Fruit fly (Drosophila melanogaster) whole organism, embryonic: Measurements from ENCODE around the gene twe.

Experiments
- Aef1 ChIP-seq: fragments of 200-800 bp; sonication (Bioruptor generic); IDR thresholded peaks from 3 replicates; pipeline ENCODE4 v1.3.6; 2022; ENCODE audit warnings: missing biosample characterization, missing genetic modification characterization
- Asciz ChIP-seq: fragments of 200-800 bp; sonication (Bioruptor generic); optimal IDR thresholded peaks from 2 replicates; lab custom pipeline; 2017; ENCODE audit warnings: missing biosample characterization, mild to moderate bottlenecking, missing genetic modification characterization, missing genetic modification reagents
- B-H2 ChIP-seq: fragments of 200-800 bp; sonication (Bioruptor generic); optimal IDR thresholded peaks from 2 replicates; lab custom pipeline; 2018; ENCODE audit warnings: missing biosample characterization, mild to moderate bottlenecking, missing genetic modification characterization
- BEAF-32 ChIP-seq: fragments of 200-800 bp; sonication (Bioruptor generic); optimal IDR thresholded peaks from 3 replicates; lab custom pipeline; 2017; ENCODE audit warnings: missing biosample characterization, missing genetic modification characterization, mild to moderate bottlenecking, moderate library complexity, missing genetic modification reagents
- CG10366 ChIP-seq: fragments of 200-800 bp; sonication (Bioruptor generic); IDR thresholded peaks from 2 replicates; pipeline ENCODE4 v1.3.6; 2022; ENCODE audit warnings: missing biosample characterization, missing genetic modification characterization
- CG10543 ChIP-seq: fragments of 200-800 bp; sonication (Bioruptor generic); optimal IDR thresholded peaks from 3 replicates; lab custom pipeline; 2017; ENCODE audit warnings: missing biosample characterization, mild to moderate bottlenecking, missing genetic modification characterization, moderate library complexity
- CG10979 ChIP-seq: fragments of 200-800 bp; sonication (Bioruptor generic); optimal IDR thresholded peaks from 2 replicates; lab custom pipeline; 2018; ENCODE audit warnings: missing biosample characterization, mild to moderate bottlenecking, missing genetic modification characterization, moderate library complexity
- CG13123 ChIP-seq: fragments of 200-800 bp; sonication (Bioruptor generic); optimal IDR thresholded peaks from 2 replicates; lab custom pipeline; 2016; ENCODE audit warnings: missing biosample characterization, missing genetic modification characterization
- CG13296 ChIP-seq: fragments of 200-800 bp; sonication (Bioruptor generic); optimal IDR thresholded peaks from 3 replicates; lab custom pipeline; 2018; ENCODE audit warnings: missing biosample characterization, mild to moderate bottlenecking, missing genetic modification characterization
- CG14965 ChIP-seq: fragments of 200-800 bp; sonication (Bioruptor generic); optimal IDR thresholded peaks from 2 replicates; lab custom pipeline; 2016; ENCODE audit warnings: missing biosample characterization, missing genetic modification characterization, borderline replicate concordance
- CG1602 ChIP-seq: fragments of 200-800 bp; sonication (Bioruptor generic); optimal IDR thresholded peaks from 3 replicates; lab custom pipeline; 2016; ENCODE audit warnings: missing biosample characterization, missing genetic modification characterization
- CG16813 ChIP-seq: fragments of 200-800 bp; sonication (Bioruptor generic); IDR thresholded peaks from 3 replicates; pipeline ENCODE4 v1.3.6; 2022; ENCODE audit warnings: missing biosample characterization, missing genetic modification characterization; ENCODE audit not compliant: partially characterized antibody
- CG16863 ChIP-seq: fragments of 200-800 bp; sonication (Bioruptor generic); optimal IDR thresholded peaks from 3 replicates; lab custom pipeline; 2016; ENCODE audit warnings: missing biosample characterization, missing genetic modification characterization
- CG2129 ChIP-seq: fragments of 200-800 bp; sonication (Bioruptor generic); IDR thresholded peaks from 2 replicates; pipeline ENCODE4 v1.3.6; 2022; ENCODE audit warnings: missing biosample characterization, missing genetic modification characterization; ENCODE audit not compliant: partially characterized antibody
- CG2875 ChIP-seq: fragments of 200-800 bp; sonication (Bioruptor generic); optimal IDR thresholded peaks from 2 replicates; lab custom pipeline; 2017; ENCODE audit warnings: missing biosample characterization, mild to moderate bottlenecking, missing genetic modification characterization, missing genetic modification reagents
- CG32532 ChIP-seq: fragments of 200-800 bp; sonication (Bioruptor generic); IDR thresholded peaks from 2 replicates; pipeline ENCODE4 v1.3.6; 2022; ENCODE audit warnings: missing biosample characterization, missing genetic modification characterization
- CG34422 ChIP-seq: fragments of 200-800 bp; sonication (Bioruptor generic); IDR thresholded peaks from 3 replicates; pipeline ENCODE4 v1.3.6; 2022; ENCODE audit warnings: missing biosample characterization, missing genetic modification characterization
- CG4730 ChIP-seq: fragments of 200-800 bp; sonication (Bioruptor generic); IDR thresholded peaks from 2 replicates; pipeline ENCODE4 v1.3.6; 2022; ENCODE audit warnings: missing biosample characterization, missing genetic modification characterization
- CG5180 ChIP-seq: fragments of 200-800 bp; sonication (Bioruptor generic); optimal IDR thresholded peaks from 3 replicates; lab custom pipeline; 2017; ENCODE audit warnings: missing biosample characterization, missing genetic modification characterization, mild to moderate bottlenecking, moderate library complexity, missing genetic modification reagents
- CG6175 ChIP-seq: fragments of 200-800 bp; sonication (Bioruptor generic); IDR thresholded peaks from 3 replicates; pipeline ENCODE4 v1.3.6; 2022; ENCODE audit warnings: missing biosample characterization, missing genetic modification characterization
- CG7928 ChIP-seq: fragments of 200-800 bp; sonication (Bioruptor generic); optimal IDR thresholded peaks from 2 replicates; lab custom pipeline; 2017; ENCODE audit warnings: missing biosample characterization, mild to moderate bottlenecking, missing genetic modification characterization
- CG7963 ChIP-seq: fragments of 200-800 bp; sonication (Bioruptor generic); IDR thresholded peaks from 3 replicates; pipeline ENCODE4 v1.3.6; 2022; ENCODE audit warnings: missing biosample characterization, missing genetic modification characterization; ENCODE audit not compliant: partially characterized antibody
- CG8924 ChIP-seq: fragments of 200-800 bp; optimal IDR thresholded peaks from 3 replicates; lab custom pipeline; 2019; ENCODE audit warnings: missing biosample characterization, mild to moderate bottlenecking, missing genetic modification characterization, moderate library complexity
- CG9609 ChIP-seq: fragments of 200-800 bp; sonication (Bioruptor generic); optimal IDR thresholded peaks from 3 replicates; lab custom pipeline; 2016; ENCODE audit warnings: missing biosample characterization, missing genetic modification characterization
- Chrac-16 ChIP-seq: fragments of 200-800 bp; sonication (Bioruptor generic); optimal IDR thresholded peaks from 3 replicates; lab custom pipeline; 2016; ENCODE audit warnings: missing biosample characterization, missing genetic modification characterization
- Dbx ChIP-seq: fragments of 200-800 bp; sonication (Bioruptor generic); IDR thresholded peaks from 3 replicates; pipeline ENCODE4 v1.3.6; 2022; ENCODE audit warnings: missing biosample characterization, missing genetic modification characterization
- HLH4C ChIP-seq: fragments of 200-800 bp; sonication (Bioruptor generic); IDR thresholded peaks from 3 replicates; pipeline ENCODE4 v1.3.6; 2022; ENCODE audit warnings: missing biosample characterization, missing genetic modification characterization; ENCODE audit not compliant: partially characterized antibody
- HLH54F ChIP-seq: fragments of 200-800 bp; sonication (Bioruptor generic); optimal IDR thresholded peaks from 3 replicates; lab custom pipeline; 2016; ENCODE audit warnings: missing biosample characterization, missing genetic modification characterization
- Hsf ChIP-seq: fragments of 200-800 bp; sonication (Bioruptor generic); optimal IDR thresholded peaks from 3 replicates; lab custom pipeline; 2016; ENCODE audit warnings: missing biosample characterization, missing genetic modification characterization
- Med ChIP-seq: fragments of 200-800 bp; sonication (Bioruptor generic); peaks from one replicate; lab custom pipeline; 2016; ENCODE audit warnings: missing biosample characterization, missing genetic modification characterization, mild to moderate bottlenecking, inconsistent platforms, moderate library complexity
- NC2β ChIP-seq: fragments of 200-800 bp; sonication (Bioruptor generic); optimal IDR thresholded peaks from 2 replicates; lab custom pipeline; 2016; ENCODE audit warnings: missing biosample characterization, missing genetic modification characterization
- Poxn ChIP-seq: fragments of 200-800 bp; sonication (Bioruptor generic); IDR thresholded peaks from 2 replicates; pipeline ENCODE4 v1.3.6; 2022; ENCODE audit warnings: missing biosample characterization, missing genetic modification characterization
- Ptx1 ChIP-seq: fragments of 200-800 bp; sonication (Bioruptor generic); IDR thresholded peaks from 2 replicates; pipeline ENCODE4 v1.3.6; 2022; ENCODE audit warnings: missing biosample characterization, missing genetic modification characterization
- Sry-β ChIP-seq: fragments of 200-800 bp; sonication (Bioruptor generic); optimal IDR thresholded peaks from 2 replicates; lab custom pipeline; 2018; ENCODE audit warnings: missing biosample characterization, mild to moderate bottlenecking, missing genetic modification characterization, moderate library complexity
- Trl ChIP-seq, 3 experiments: fragments of >200 bp in 2 of 3; fragments of 200-800 bp in 1 of 3; sonication (Bioruptor generic) in 1 of 3; optimal IDR thresholded peaks; 2 replicates in 1 of 3; 3 replicates in 2 of 3; lab custom pipeline; 2016 to 2017; ENCODE audit warnings: missing biosample characterization in 1 of 3, missing genetic modification characterization in 1 of 3
- cg ChIP-seq: fragments of 200-800 bp; sonication (Bioruptor generic); optimal IDR thresholded peaks from 3 replicates; lab custom pipeline; 2019; ENCODE audit warnings: missing biosample characterization, mild to moderate bottlenecking, missing genetic modification characterization, moderate library complexity
- da ChIP-seq: fragments of 200-800 bp; sonication (Bioruptor generic); optimal IDR thresholded peaks from 2 replicates; lab custom pipeline; 2016; ENCODE audit warnings: missing biosample characterization, missing genetic modification characterization
- dan ChIP-seq: fragments of 200-800 bp; sonication (Bioruptor generic); IDR thresholded peaks from 2 replicates; pipeline ENCODE4 v1.3.6; 2022; ENCODE audit warnings: missing biosample characterization, missing genetic modification characterization
- emc ChIP-seq: fragments of 200-800 bp; sonication (Bioruptor generic); optimal IDR thresholded peaks from 2 replicates; lab custom pipeline; 2016; ENCODE audit warnings: missing biosample characterization, missing genetic modification characterization
- ems ChIP-seq: fragments of 200-800 bp; sonication (Bioruptor generic); optimal IDR thresholded peaks from 3 replicates; lab custom pipeline; 2016; ENCODE audit warnings: missing biosample characterization, missing genetic modification characterization
- fd3F ChIP-seq: fragments of 200-800 bp; sonication (Bioruptor generic); optimal IDR thresholded peaks from 2 replicates; lab custom pipeline; 2018; ENCODE audit warnings: missing biosample characterization, mild to moderate bottlenecking, missing genetic modification characterization, moderate library complexity
- gcm ChIP-seq: fragments of 200-800 bp; sonication (Bioruptor generic); optimal IDR thresholded peaks from 2 replicates; lab custom pipeline; 2019; ENCODE audit warnings: missing biosample characterization, mild to moderate bottlenecking, missing genetic modification characterization, moderate library complexity
- gsb-n ChIP-seq: fragments of 200-800 bp; sonication (Bioruptor generic); optimal IDR thresholded peaks from 3 replicates; lab custom pipeline; 2018; ENCODE audit warnings: missing biosample characterization, mild to moderate bottlenecking, missing genetic modification characterization
- gt ChIP-seq: fragments of 200-800 bp; sonication (Bioruptor generic); IDR thresholded peaks from 2 replicates; pipeline ENCODE4 v1.3.6; 2022; ENCODE audit warnings: missing biosample characterization, missing genetic modification characterization
- jigr1 ChIP-seq: fragments of 200-800 bp; sonication (Bioruptor generic); IDR thresholded peaks from 3 replicates; pipeline ENCODE4 v1.3.6; 2022; ENCODE audit warnings: missing biosample characterization, missing genetic modification characterization
- knrl ChIP-seq: fragments of 200-800 bp; sonication (Bioruptor generic); IDR thresholded peaks from 3 replicates; pipeline ENCODE4 v1.3.6; 2022; ENCODE audit warnings: missing biosample characterization, missing genetic modification characterization; ENCODE audit not compliant: partially characterized antibody
- lab ChIP-seq: fragments of 200-800 bp; sonication (Bioruptor generic); optimal IDR thresholded peaks from 3 replicates; lab custom pipeline; 2017; ENCODE audit warnings: missing biosample characterization, missing genetic modification characterization, mild to moderate bottlenecking, moderate library complexity, missing genetic modification reagents
- lbe ChIP-seq: fragments of 200-800 bp; sonication (Bioruptor generic); optimal IDR thresholded peaks from 2 replicates; lab custom pipeline; 2016; ENCODE audit warnings: missing biosample characterization, mild to moderate bottlenecking, missing genetic modification characterization
- lmd ChIP-seq: fragments of 200-800 bp; sonication (Bioruptor generic); IDR thresholded peaks from 2 replicates; pipeline ENCODE4 v1.3.6; 2022; ENCODE audit warnings: missing biosample characterization, missing genetic modification characterization
- so ChIP-seq: fragments of 200-800 bp; sonication (Bioruptor generic); IDR thresholded peaks from 3 replicates; pipeline ENCODE4 v1.3.6; 2022; ENCODE audit warnings: missing biosample characterization, missing genetic modification characterization
- toy ChIP-seq: fragments of 200-800 bp; sonication (Bioruptor generic); IDR thresholded peaks from 2 replicates; pipeline ENCODE4 v1.3.6; 2022; ENCODE audit warnings: missing biosample characterization, missing genetic modification characterization

twe gene

DNA sequence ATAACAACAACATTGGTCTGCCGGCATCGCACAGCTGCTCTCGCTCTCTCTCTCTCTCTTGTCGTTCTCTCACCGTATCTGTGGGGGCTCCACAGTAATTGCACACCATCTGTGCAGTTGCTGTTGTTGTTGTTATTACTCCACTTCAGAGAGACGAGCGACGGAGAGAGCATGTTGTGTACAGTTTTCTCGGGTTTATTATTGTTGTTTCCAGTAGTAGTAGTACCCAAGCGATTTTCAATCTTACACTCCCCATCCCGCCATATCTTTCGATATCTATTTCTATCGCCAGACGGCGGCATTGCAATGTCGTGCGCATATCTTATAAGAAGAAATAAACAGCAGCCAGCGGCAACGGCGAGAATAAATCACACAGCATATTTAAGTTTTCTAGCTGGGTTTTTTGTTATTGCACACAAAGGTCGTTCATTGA is 6.4 kb upstream of the twe start (continued):
- TF ChIP-seq CG9609 (GFP tag; lab: Kevin White, UChicago), result no peak
- no peak for TF ChIP-seq CG10366 (GFP tag; lab: Robert Waterston, UW)
- TF ChIP-seq Med (GFP tag; lab: Kevin White, UChicago), result peak; percentile 75
- no peak for TF ChIP-seq CG4730 (GFP tag; lab: Robert Waterston, UW)
- no peak for TF ChIP-seq Hsf
- TF ChIP-seq lbe (GFP tag; lab: Kevin White, UChicago), result peak; percentile 14
- TF ChIP-seq dan, result no peak
- no peak for TF ChIP-seq Chrac-16 (GFP tag; lab: Kevin White, UChicago)
- no peak for TF ChIP-seq fd3F (GFP tag; lab: Kevin White, UChicago)
- TF ChIP-seq CG2129 (GFP tag; lab: Robert Waterston, UW), result no peak
- TF ChIP-seq CG1602 (GFP tag; lab: Kevin White, UChicago), result no peak
- no peak for TF ChIP-seq CG7963
- no peak for TF ChIP-seq HLH54F (GFP tag; lab: Kevin White, UChicago)
- TF ChIP-seq CG5180 (GFP tag; lab: Kevin White, UChicago), result peak; percentile 65
- peak; percentile 85 to 95 for TF ChIP-seq Trl (optimal IDR thresholded peaks at IDR 0.05; lab: Kevin White, UChicago)
- no peak for TF ChIP-seq Trl (GFP tag; optimal IDR thresholded peaks at IDR 0.05; lab: Kevin White, UChicago)
- TF ChIP-seq BEAF-32, result no peak
- peak; percentile 16 for TF ChIP-seq Sry-β (GFP tag; lab: Kevin White, UChicago)
- TF ChIP-seq Poxn (GFP tag; lab: Robert Waterston, UW), result no peak
- TF ChIP-seq CG32532 (GFP tag; lab: Robert Waterston, UW), result no peak
- TF ChIP-seq CG10543 (GFP tag; lab: Kevin White, UChicago), result peak; percentile 3
- no peak for TF ChIP-seq HLH4C (GFP tag; lab: Robert Waterston, UW)
- no peak for TF ChIP-seq CG7928
- TF ChIP-seq lab (GFP tag; lab: Kevin White, UChicago), result no peak
- TF ChIP-seq CG6175, result no peak
- no peak for TF ChIP-seq CG2875 (GFP tag; lab: Kevin White, UChicago)
- TF ChIP-seq CG13296 (GFP tag; lab: Kevin White, UChicago), result no peak
- TF ChIP-seq CG16813, result no peak
- no peak for TF ChIP-seq Ptx1 (GFP tag; lab: Robert Waterston, UW)
- TF ChIP-seq da (GFP tag; lab: Kevin White, UChicago), result no peak
- peak; percentile 40 for TF ChIP-seq CG8924 (tag; lab: Kevin White, UChicago)
- TF ChIP-seq Asciz (GFP tag; lab: Kevin White, UChicago), result no peak
- TF ChIP-seq B-H2 (GFP tag; lab: Kevin White, UChicago), result no peak
- TF ChIP-seq knrl (GFP tag; lab: Robert Waterston, UW), result no peak
- TF ChIP-seq CG34422 (GFP tag; lab: Robert Waterston, UW), result no peak
- TF ChIP-seq CG13123 (GFP tag; lab: Kevin White, UChicago), result no peak
- no peak for TF ChIP-seq emc (GFP tag; lab: Kevin White, UChicago)
- TF ChIP-seq lmd, result no peak
- TF ChIP-seq cg, result peak; percentile 49
- TF ChIP-seq gsb-n, result no peak
- no peak for TF ChIP-seq NC2β
- TF ChIP-seq CG14965, result no peak
- TF ChIP-seq Dbx (GFP tag; lab: Robert Waterston, UW), result no peak
- TF ChIP-seq ems (GFP tag; lab: Kevin White, UChicago), result no peak
- no peak for TF ChIP-seq Aef1 (GFP tag; lab: Robert Waterston, UW)
- no peak for TF ChIP-seq toy (GFP tag; lab: Robert Waterston, UW)
- no peak for TF ChIP-seq gt (GFP tag; lab: Robert Waterston, UW)
- no peak for TF ChIP-seq CG10979 (tag; lab: Kevin White, UChicago)
- TF ChIP-seq CG16863 (GFP tag; lab: Kevin White, UChicago), result no peak
- TF ChIP-seq jigr1, result no peak
- no peak for TF ChIP-seq so
- no peak for TF ChIP-seq gcm (GFP tag; lab: Kevin White, UChicago)
